Fruit fly (Drosophila melanogaster): ENCODE data around the gene CG42249.

Gene CG42249

dm6 chrX:11146598-11147176, 50.6 kb downstream of the CG42249 start (continued):
- TF ChIP-seq ro (GFP tag; IDR thresholded peaks at IDR 0.05) (no peak), ara (GFP tag; IDR thresholded peaks at IDR 0.05) (no peak), CG6813 (GFP tag; optimal IDR thresholded peaks at IDR 0.05) (no peak), Mad (GFP tag; optimal IDR thresholded peaks at IDR 0.05) (no peak), CG4360 (GFP tag; IDR thresholded peaks at IDR 0.05) (peak; percentile 94), CG8290 (GFP tag; optimal IDR thresholded peaks at IDR 0.05) (no peak), CG8290 (tag; optimal IDR thresholded peaks at IDR 0.05) (no peak), ken (GFP tag; IDR thresholded peaks at IDR 0.05) (0 out of 3 replicates have a peak, but pooled peaks have one; percentile 8), CG6254 (GFP tag; optimal IDR thresholded peaks at IDR 0.05) (no peak), CG11560 (tag; IDR thresholded peaks at IDR 0.05) (no peak), dmrt99B (tag; optimal IDR thresholded peaks at IDR 0.05) (no peak), Sry-δ (GFP tag; optimal IDR thresholded peaks at IDR 0.05) (no peak), cas (GFP tag; IDR thresholded peaks at IDR 0.05) (no peak), tup (GFP tag; optimal IDR thresholded peaks at IDR 0.05) (no peak), CG31441 (GFP tag; IDR thresholded peaks at IDR 0.05) (no peak), Sin3A (optimal IDR thresholded peaks at IDR 0.05) (no peak), B-H2 (GFP tag; optimal IDR thresholded peaks at IDR 0.05) (no peak), tap (tag; optimal IDR thresholded peaks at IDR 0.05) (no peak), BEAF-32 (GFP tag; optimal IDR thresholded peaks at IDR 0.05) (no peak), Mrtf (GFP tag; IDR thresholded peaks at IDR 0.05) (no peak), CG9727 (GFP tag; optimal IDR thresholded peaks at IDR 0.05) (peak; percentile 49), Xrp1 (GFP tag; IDR thresholded peaks at IDR 0.05) (peak; percentile 66; the same call in 1 of the 2 replicates), insv (GFP tag; optimal IDR thresholded peaks at IDR 0.05) (no peak), lov (optimal IDR thresholded peaks at IDR 0.05) (no peak), lov (GFP tag; IDR thresholded peaks at IDR 0.05) (0 out of 3 replicates have a peak, but pooled peaks have one; percentile 11), Med (GFP tag) (peak; percentile 86), crc (GFP tag; optimal IDR thresholded peaks at IDR 0.05) (no peak), CG10431 (GFP tag; optimal IDR thresholded peaks at IDR 0.05) (no peak), CG6854 (GFP tag; optimal IDR thresholded peaks at IDR 0.05) (no peak), grn (GFP tag; optimal IDR thresholded peaks at IDR 0.05) (no peak), YL-1 (GFP tag; optimal IDR thresholded peaks at IDR 0.05) (no peak), shn (GFP tag; optimal IDR thresholded peaks at IDR 0.05) (no peak), HmgZ (tag; optimal IDR thresholded peaks at IDR 0.05) (no peak), CG2202 (tag; optimal IDR thresholded peaks at IDR 0.05) (no peak), Eip74EF (GFP tag; optimal IDR thresholded peaks at IDR 0.05) (no peak), CG3847 (GFP tag; IDR thresholded peaks at IDR 0.05) (no peak), CG8281 (tag; optimal IDR thresholded peaks at IDR 0.05) (no peak), lab (GFP tag; optimal IDR thresholded peaks at IDR 0.05) (peak; percentile 45), CG14965 (GFP tag; optimal IDR thresholded peaks at IDR 0.05; ENCODE audit: borderline replicate concordance) (no peak), CG8924 (tag; optimal IDR thresholded peaks at IDR 0.05) (peak; percentile 10), Ets97D (GFP tag; optimal IDR thresholded peaks at IDR 0.05) (no peak), CG3995 (GFP tag; optimal IDR thresholded peaks at IDR 0.05) (no peak), CG15479 (GFP tag; optimal IDR thresholded peaks at IDR 0.05) (peak; percentile 64), CG6791 (GFP tag; IDR thresholded peaks at IDR 0.05; ENCODE audit: partially characterized antibody) (no peak), BtbVII (GFP tag; optimal IDR thresholded peaks at IDR 0.05) (no peak), caup (GFP tag; optimal IDR thresholded peaks at IDR 0.05; ENCODE audit: severe bottlenecking) (peak; percentile 6), CG8944 (GFP tag; optimal IDR thresholded peaks at IDR 0.05) (no peak), vnd (GFP tag; IDR thresholded peaks at IDR 0.05; ENCODE audit: partially characterized antibody) (no peak), Dll (GFP tag; IDR thresholded peaks at IDR 0.05; ENCODE audit: partially characterized antibody) (no peak), D19B (GFP tag; optimal IDR thresholded peaks at IDR 0.05) (no peak), row (GFP tag; IDR thresholded peaks at IDR 0.05) (peak; percentile 64)

Measured in whole organism, embryonic.